Fruit fly (Drosophila melanogaster) whole organism, pupa: Measurements from ENCODE around the gene Pkcdelta.

ENCODE experiments used
- CG10348 ChIP-seq: fragments of 200-800 bp; sonication (Bioruptor generic); IDR thresholded peaks from 2 replicates; pipeline ENCODE4 v1.3.6; 2022; ENCODE audit warnings: missing biosample characterization, missing genetic modification characterization
- CG12605 ChIP-seq: fragments of 200-800 bp; sonication (Bioruptor generic); IDR thresholded peaks from 2 replicates; pipeline ENCODE4 v1.3.6; 2022; ENCODE audit warnings: missing biosample characterization, missing genetic modification characterization
- CG13204 ChIP-seq: fragments of 200-800 bp; sonication (Bioruptor generic); optimal IDR thresholded peaks from 2 replicates; lab custom pipeline; 2018; ENCODE audit warnings: missing biosample characterization, mild to moderate bottlenecking, missing genetic modification characterization, moderate library complexity
- CG14655 ChIP-seq: fragments of 200-800 bp; sonication (Bioruptor generic); optimal IDR thresholded peaks from 3 replicates; lab custom pipeline; 2017; ENCODE audit warnings: mild to moderate bottlenecking, missing biosample characterization, missing genetic modification reagents, missing genetic modification characterization
- CG15710 ChIP-seq: fragments of 200-800 bp; sonication (Bioruptor generic); optimal IDR thresholded peaks from 2 replicates; lab custom pipeline; 2018; ENCODE audit warnings: missing biosample characterization, mild to moderate bottlenecking, missing genetic modification characterization, moderate library complexity
- CG17806 ChIP-seq: fragments of 200-800 bp; sonication (Bioruptor generic); optimal IDR thresholded peaks from 2 replicates; lab custom pipeline; 2018; ENCODE audit warnings: missing biosample characterization, mild to moderate bottlenecking, missing genetic modification characterization, moderate library complexity
- CG32121 ChIP-seq: fragments of 200-800 bp; sonication (Bioruptor generic); IDR thresholded peaks from 2 replicates; pipeline ENCODE4 v1.3.6; 2022; ENCODE audit warnings: missing biosample characterization, missing genetic modification characterization
- CG34367 ChIP-seq: fragments of 200-800 bp; sonication (Bioruptor generic); optimal IDR thresholded peaks from 2 replicates; lab custom pipeline; 2018; ENCODE audit warnings: missing biosample characterization, mild to moderate bottlenecking, missing genetic modification characterization
- CG4496 ChIP-seq: fragments of 200-800 bp; sonication (Bioruptor generic); IDR thresholded peaks from 3 replicates; pipeline ENCODE4 v1.3.6; 2022; ENCODE audit warnings: missing biosample characterization, missing genetic modification characterization
- CG8159 ChIP-seq: fragments of 200-800 bp; sonication (Bioruptor generic); optimal IDR thresholded peaks from 3 replicates; lab custom pipeline; 2018; ENCODE audit warnings: missing biosample characterization, mild to moderate bottlenecking, missing genetic modification characterization, moderate library complexity
- CG8301 ChIP-seq: fragments of 200-800 bp; sonication (Bioruptor generic); optimal IDR thresholded peaks from 2 replicates; lab custom pipeline; 2018; ENCODE audit warnings: missing biosample characterization, mild to moderate bottlenecking, missing genetic modification characterization
- CG9948 ChIP-seq: fragments of 200-800 bp; sonication (Bioruptor generic); optimal IDR thresholded peaks from 2 replicates; lab custom pipeline; 2018; ENCODE audit warnings: missing biosample characterization, mild to moderate bottlenecking, missing genetic modification characterization, moderate library complexity
- D1 ChIP-seq: fragments of 200-800 bp; sonication (Bioruptor generic); optimal IDR thresholded peaks from 2 replicates; lab custom pipeline; 2018; ENCODE audit warnings: missing biosample characterization, mild to moderate bottlenecking, missing genetic modification characterization, moderate library complexity
- EcR ChIP-seq: fragments of 200-800 bp; sonication (Bioruptor generic); optimal IDR thresholded peaks from 3 replicates; lab custom pipeline; 2019; ENCODE audit warnings: missing biosample characterization, missing genetic modification characterization, mild to moderate bottlenecking, moderate library complexity, missing genetic modification reagents
- Ets98B ChIP-seq: fragments of 200-800 bp; sonication (Bioruptor generic); IDR thresholded peaks from 2 replicates; pipeline ENCODE4 v1.3.6; 2022; ENCODE audit warnings: missing biosample characterization, missing genetic modification characterization
- Pif1A ChIP-seq: fragments of 200-800 bp; sonication (Bioruptor generic); optimal IDR thresholded peaks from 3 replicates; lab custom pipeline; 2016; ENCODE audit warnings: missing biosample characterization, missing genetic modification characterization
- Pif1B ChIP-seq: fragments of 200-800 bp; sonication (Bioruptor generic); optimal IDR thresholded peaks from 3 replicates; lab custom pipeline; 2016; ENCODE audit warnings: missing biosample characterization, missing genetic modification characterization
- Snoo ChIP-seq: fragments of 200-800 bp; sonication (Bioruptor generic); optimal IDR thresholded peaks from 3 replicates; lab custom pipeline; 2017; ENCODE audit warnings: missing biosample characterization, mild to moderate bottlenecking, missing genetic modification characterization, inconsistent platforms
- fd96Ca ChIP-seq: fragments of 200-800 bp; sonication (Bioruptor generic); IDR thresholded peaks from 3 replicates; pipeline ENCODE4 v1.3.6; 2022; ENCODE audit warnings: missing biosample characterization, missing genetic modification characterization
- gl ChIP-seq: fragments of 200-800 bp; sonication (Bioruptor generic); optimal IDR thresholded peaks from 2 replicates; lab custom pipeline; 2018; ENCODE audit warnings: missing biosample characterization, mild to moderate bottlenecking, missing genetic modification characterization
- rn ChIP-seq: fragments of 200-800 bp; sonication (Bioruptor generic); IDR thresholded peaks from 2 replicates; pipeline ENCODE4 v1.3.6; 2022; ENCODE audit warnings: missing biosample characterization, missing genetic modification characterization

Pkcdelta gene

DNA sequence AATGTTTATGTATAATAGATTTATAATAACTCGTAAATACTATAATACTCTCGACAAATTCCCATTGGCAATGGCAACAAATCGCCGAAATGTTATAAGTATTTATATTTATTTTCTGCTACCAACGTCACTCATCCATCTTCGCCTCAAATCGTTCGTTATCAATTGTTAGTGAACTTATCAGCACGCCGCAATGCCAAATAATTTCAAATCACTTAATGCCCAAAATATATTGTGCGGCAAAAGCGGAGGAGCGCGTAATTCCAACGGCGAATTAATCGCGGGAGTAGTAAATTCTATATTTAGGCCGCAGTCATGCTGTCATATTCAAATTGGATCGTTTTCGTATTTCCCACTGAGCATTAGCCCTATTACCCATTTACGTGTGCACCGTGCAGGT is 37.1 kb downstream of the Pkcdelta start:
- TF ChIP-seq CG17806 = no peak

DNA sequence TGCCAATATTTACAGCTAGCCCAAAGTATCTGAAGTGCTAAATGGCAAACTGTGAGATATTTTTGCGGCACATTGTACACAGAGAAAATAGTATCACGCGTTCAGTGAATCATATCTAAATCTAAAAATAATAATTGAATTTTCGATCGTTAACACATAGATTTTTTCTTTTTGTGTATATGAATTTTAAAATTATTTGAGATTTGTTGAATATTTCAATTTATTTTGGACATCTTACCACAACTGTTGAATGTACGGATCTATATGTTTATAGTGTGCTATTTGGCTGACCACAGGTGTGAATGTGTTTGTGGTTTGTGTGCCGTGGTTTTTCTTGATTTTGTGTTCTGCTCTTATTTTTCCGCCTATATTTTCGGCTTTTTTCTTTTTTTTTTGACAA is 37.8 kb downstream of the Pkcdelta start:
- no peak for TF ChIP-seq fd96Ca (GFP tag; lab: Robert Waterston, UW)
- TF ChIP-seq rn (GFP tag; lab: Robert Waterston, UW) = no peak
- TF ChIP-seq Ets98B (GFP tag; lab: Robert Waterston, UW) = peak; percentile 12; the same call in 1 of the 2 replicates
- 0 out of 2 replicates have a peak, but pooled peaks have one; percentile 18 for TF ChIP-seq CG32121 (GFP tag; lab: Robert Waterston, UW)
- no peak for TF ChIP-seq Pif1B (GFP tag; lab: Kevin White, UChicago)
- TF ChIP-seq CG10348 (GFP tag; lab: Robert Waterston, UW) = no peak
- TF ChIP-seq EcR = no peak
- no peak for TF ChIP-seq CG15710 (tag; lab: Kevin White, UChicago)
- TF ChIP-seq CG12605 (GFP tag; lab: Robert Waterston, UW) = no peak
- peak; percentile 44 for TF ChIP-seq Pif1A (GFP tag; lab: Kevin White, UChicago)
- no peak for TF ChIP-seq CG34367
- TF ChIP-seq CG13204 (GFP tag; lab: Kevin White, UChicago) = no peak
- no peak for TF ChIP-seq Snoo (tag; lab: Kevin White, UChicago)
- no peak for TF ChIP-seq CG8159 (tag; lab: Kevin White, UChicago)
- TF ChIP-seq CG4496 (GFP tag; lab: Robert Waterston, UW) = peak; percentile 54; the same call in 2 of the 3 replicates
- peak; percentile 58 for TF ChIP-seq CG14655
- no peak for TF ChIP-seq CG17806
- peak; percentile 17 for TF ChIP-seq CG9948 (tag; lab: Kevin White, UChicago)
- peak; percentile 31 for TF ChIP-seq D1
- no peak for TF ChIP-seq gl (tag; lab: Kevin White, UChicago)
- peak; percentile 27 for TF ChIP-seq CG8301 (tag; lab: Kevin White, UChicago)

- TF ChIP-seq CG14655 (peak; percentile 50), CG8301 (tag; lab: Kevin White, UChicago) (peak; percentile 6), D1 (no peak), fd96Ca (GFP tag; lab: Robert Waterston, UW) (peak; percentile 61; the same call in 2 of the 3 replicates), CG32121 (GFP tag; lab: Robert Waterston, UW) (peak; percentile 18; the same call in 1 of the 2 replicates), Snoo (tag; lab: Kevin White, UChicago) (peak; percentile 59), Ets98B (GFP tag; lab: Robert Waterston, UW) (peak; percentile 51; the same call in 1 of the 2 replicates), Pif1B (GFP tag; lab: Kevin White, UChicago) (no peak), CG12605 (GFP tag; lab: Robert Waterston, UW) (peak; percentile 6; the same call in 1 of the 2 replicates), Pif1A (GFP tag; lab: Kevin White, UChicago) (peak; percentile 2), rn (GFP tag; lab: Robert Waterston, UW) (no peak), CG4496 (GFP tag; lab: Robert Waterston, UW) (peak; percentile 64; the same call in 2 of the 3 replicates), CG8159 (tag; lab: Kevin White, UChicago) (peak; percentile 29), CG9948 (tag; lab: Kevin White, UChicago) (peak; percentile 24)
These were observed 38.3 kb downstream of the Pkcdelta start for dm6 chrX:12470187-12470931.

DNA sequence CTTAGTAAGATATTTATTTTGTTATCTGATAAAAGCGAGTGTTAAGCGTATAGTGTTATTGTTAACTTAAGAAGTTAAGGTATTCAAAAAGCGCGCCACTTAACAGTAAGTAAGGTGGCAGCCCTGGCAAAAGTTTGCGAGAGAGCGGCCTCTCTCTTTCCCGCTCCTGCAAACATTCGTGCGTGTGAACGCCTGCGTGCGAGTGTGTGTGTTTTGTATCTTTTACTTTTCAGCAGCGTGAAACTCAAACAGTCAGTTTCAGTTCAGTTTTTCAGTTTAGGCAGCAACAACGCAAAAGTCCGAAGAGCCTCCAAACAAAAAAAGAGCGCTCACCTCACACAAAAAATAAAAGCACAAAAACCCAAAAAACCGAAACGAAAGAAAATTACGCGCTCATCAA is 39.4 kb downstream of the Pkcdelta start:
- TF ChIP-seq CG4496 (GFP tag; lab: Robert Waterston, UW) (peak; percentile 68; the same call in 2 of the 3 replicates), Pif1A (GFP tag; lab: Kevin White, UChicago) (no peak), CG13204 (GFP tag; lab: Kevin White, UChicago) (no peak), CG15710 (tag; lab: Kevin White, UChicago) (no peak), CG17806 (no peak), fd96Ca (GFP tag; lab: Robert Waterston, UW) (peak; percentile 58; the same call in 2 of the 3 replicates), CG10348 (GFP tag; lab: Robert Waterston, UW) (no peak), CG34367 (no peak), CG12605 (GFP tag; lab: Robert Waterston, UW) (peak; percentile 46), Snoo (tag; lab: Kevin White, UChicago) (no peak), D1 (no peak), CG8159 (tag; lab: Kevin White, UChicago) (no peak), Ets98B (GFP tag; lab: Robert Waterston, UW) (peak; percentile 27; the same call in 1 of the 2 replicates), Pif1B (GFP tag; lab: Kevin White, UChicago) (no peak), CG14655 (no peak), CG8301 (tag; lab: Kevin White, UChicago) (no peak), CG32121 (GFP tag; lab: Robert Waterston, UW) (peak; percentile 27; the same call in 1 of the 2 replicates), CG9948 (tag; lab: Kevin White, UChicago) (no peak), gl (tag; lab: Kevin White, UChicago) (no peak), EcR (no peak), rn (GFP tag; lab: Robert Waterston, UW) (no peak)

DNA sequence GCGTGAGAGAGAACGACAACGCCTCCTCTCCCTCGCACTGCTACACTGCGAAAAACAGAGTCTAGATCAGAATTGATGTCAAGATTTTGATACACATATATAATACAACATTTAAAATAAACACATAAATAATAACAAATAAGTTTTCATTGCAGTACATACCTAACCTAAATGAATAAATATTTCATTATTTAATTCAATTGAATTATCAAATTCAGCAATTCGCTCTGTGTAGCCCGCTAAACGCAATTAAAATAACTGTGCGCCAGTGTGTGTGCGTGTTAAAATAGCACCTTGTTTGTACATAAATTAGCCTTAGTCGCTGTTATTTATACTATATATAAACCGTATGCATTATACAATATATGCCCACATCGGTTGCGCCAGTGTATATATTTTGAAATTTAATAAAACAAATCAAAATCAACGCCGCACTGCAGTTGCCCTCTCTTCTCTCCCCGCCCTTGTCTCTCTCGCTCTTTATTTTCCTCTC is 40.3 kb downstream of the Pkcdelta start:
- TF ChIP-seq gl (tag; lab: Kevin White, UChicago) = peak; percentile 76
- TF ChIP-seq CG14655 = peak; percentile 94
- peak; percentile 98 for TF ChIP-seq CG4496 (GFP tag; lab: Robert Waterston, UW)
- TF ChIP-seq fd96Ca (GFP tag; lab: Robert Waterston, UW) = peak; percentile 91
- TF ChIP-seq Pif1B (GFP tag; lab: Kevin White, UChicago) = peak; percentile 89
- peak; percentile 91 for TF ChIP-seq rn (GFP tag; lab: Robert Waterston, UW)
- TF ChIP-seq Snoo (tag; lab: Kevin White, UChicago) = peak; percentile 92
- TF ChIP-seq CG10348 (GFP tag; lab: Robert Waterston, UW) = peak; percentile 83
- TF ChIP-seq CG32121 (GFP tag; lab: Robert Waterston, UW) = peak; percentile 98
- peak; percentile 92 for TF ChIP-seq CG8159 (tag; lab: Kevin White, UChicago)
- TF ChIP-seq Ets98B (GFP tag; lab: Robert Waterston, UW) = peak; percentile 95
- peak; percentile 93 for TF ChIP-seq CG12605 (GFP tag; lab: Robert Waterston, UW)
- TF ChIP-seq CG15710 (tag; lab: Kevin White, UChicago) = peak; percentile 89
- peak; percentile 77 for TF ChIP-seq D1
- TF ChIP-seq CG17806 = peak; percentile 86
- TF ChIP-seq CG8301 (tag; lab: Kevin White, UChicago) = peak; percentile 91
- peak; percentile 90 for TF ChIP-seq Pif1A (GFP tag; lab: Kevin White, UChicago)
- TF ChIP-seq EcR = no peak
- peak; percentile 68 for TF ChIP-seq CG13204 (GFP tag; lab: Kevin White, UChicago)
- TF ChIP-seq CG34367 = peak; percentile 85
- TF ChIP-seq CG9948 (tag; lab: Kevin White, UChicago) = peak; percentile 90
